Worm (Caenorhabditis elegans) whole organism, L2 larva: ENCODE results near the gene lin-37.

Source experiments
- C34F6.9 ChIP-seq: fragments of 150-350 bp; optimal IDR thresholded peaks from 2 replicates; lab custom pipeline; 2014; ENCODE audit warnings: missing biosample characterization, missing genetic modification characterization
- R02D3.7 ChIP-seq: fragments of 150-350 bp; optimal IDR thresholded peaks from 2 replicates; lab custom pipeline; 2014; ENCODE audit warnings: missing biosample characterization, missing genetic modification characterization
- Y55F3AM.14 ChIP-seq: fragments of 200-800 bp; sonication (Bioruptor generic); optimal IDR thresholded peaks from 2 replicates; lab custom pipeline; 2018; ENCODE audit warnings: mild to moderate bottlenecking, missing genetic modification characterization, missing compliant biosample characterization
- alr-1 ChIP-seq: fragments of 150-350 bp; optimal IDR thresholded peaks from 2 replicates; lab custom pipeline; 2014; ENCODE audit warnings: missing biosample characterization, missing genetic modification characterization
- ama-1 ChIP-seq: fragments of 150-350 bp; optimal IDR thresholded peaks from 2 replicates; lab custom pipeline; 2018; ENCODE audit warnings: inconsistent platforms
- blmp-1 ChIP-seq: sonication (generic microtip); optimal IDR thresholded peaks from 2 replicates; lab custom pipeline; 2017; ENCODE audit warnings: missing genetic modification characterization, mild to moderate bottlenecking, missing compliant biosample characterization, antibody characterized with exemption, moderate library complexity; ENCODE audit not compliant: insufficient read depth
- ceh-16 ChIP-seq: fragments of 150-350 bp; optimal IDR thresholded peaks from 2 replicates; lab custom pipeline; 2014; ENCODE audit warnings: missing biosample characterization, missing genetic modification characterization
- ceh-82 ChIP-seq: fragments of 150-350 bp; optimal IDR thresholded peaks from 2 replicates; lab custom pipeline; 2014; ENCODE audit warnings: missing biosample characterization, missing genetic modification characterization
- crh-2 ChIP-seq: sonication (generic microtip); optimal IDR thresholded peaks from 2 replicates; lab custom pipeline; 2017; ENCODE audit warnings: missing biosample characterization, missing genetic modification characterization
- dmd-4 ChIP-seq: sonication (generic microtip); optimal IDR thresholded peaks from 2 replicates; lab custom pipeline; 2017; ENCODE audit warnings: missing biosample characterization, missing genetic modification characterization
- egl-27 ChIP-seq: sonication (generic microtip); optimal IDR thresholded peaks from 3 replicates; lab custom pipeline; 2017; ENCODE audit warnings: missing biosample characterization, missing genetic modification reagents, missing genetic modification characterization
- elt-1 ChIP-seq: fragments of 150-350 bp; optimal IDR thresholded peaks from 2 replicates; lab custom pipeline; 2014; ENCODE audit warnings: missing biosample characterization, missing genetic modification characterization
- elt-3 ChIP-seq: sonication (generic microtip); optimal IDR thresholded peaks from 2 replicates; lab custom pipeline; 2017; ENCODE audit warnings: missing biosample characterization, missing genetic modification characterization
- gmeb-1 ChIP-seq: fragments of 150-350 bp; optimal IDR thresholded peaks from 2 replicates; lab custom pipeline; 2014; ENCODE audit warnings: missing biosample characterization, missing genetic modification characterization
- lin-11 ChIP-seq: fragments of 150-350 bp; sonication (generic microtip); optimal IDR thresholded peaks from 2 replicates; lab custom pipeline; 2014; ENCODE audit warnings: missing biosample characterization, missing genetic modification characterization, inconsistent platforms, mixed read lengths
- lin-13 ChIP-seq: fragments of 150-350 bp; optimal IDR thresholded peaks from 2 replicates; lab custom pipeline; 2014; ENCODE audit warnings: missing biosample characterization, missing genetic modification reagents, missing genetic modification characterization
- lsy-2 ChIP-seq, 2 experiments: fragments of 150-350 bp in 1 of 2; sonication (generic microtip) in 1 of 2; optimal IDR thresholded peaks; 2 replicates each; lab custom pipeline; 2014 to 2017; ENCODE audit warnings: missing biosample characterization in 2 of 2, missing genetic modification characterization in 2 of 2
- mab-5 ChIP-seq: fragments of 150-350 bp; optimal IDR thresholded peaks from 2 replicates; lab custom pipeline; 2014; ENCODE audit warnings: missing biosample characterization, missing genetic modification characterization
- mbf-1 ChIP-seq: sonication (generic microtip); optimal IDR thresholded peaks from 2 replicates; lab custom pipeline; 2017; ENCODE audit warnings: missing biosample characterization, missing genetic modification characterization
- nhr-10 ChIP-seq: sonication (generic microtip); optimal IDR thresholded peaks from 2 replicates; lab custom pipeline; 2017; ENCODE audit warnings: missing biosample characterization, missing genetic modification characterization
- nhr-12 ChIP-seq: fragments of 150-350 bp; optimal IDR thresholded peaks from 2 replicates; lab custom pipeline; 2014; ENCODE audit warnings: missing biosample characterization, missing genetic modification characterization
- nhr-129 ChIP-seq: fragments of 150-350 bp; optimal IDR thresholded peaks from 2 replicates; lab custom pipeline; 2014; ENCODE audit warnings: missing biosample characterization, missing genetic modification characterization
- nhr-21 ChIP-seq: fragments of 150-350 bp; optimal IDR thresholded peaks from 2 replicates; lab custom pipeline; 2014; ENCODE audit warnings: missing biosample characterization, missing genetic modification characterization
- nhr-237 ChIP-seq: fragments of 150-350 bp; optimal IDR thresholded peaks from 2 replicates; lab custom pipeline; 2014; ENCODE audit warnings: missing biosample characterization, missing genetic modification characterization
- nhr-25 ChIP-seq: fragments of 150-350 bp; sonication (generic microtip); optimal IDR thresholded peaks from 3 replicates; lab custom pipeline; 2014; ENCODE audit warnings: missing biosample characterization, missing genetic modification characterization
- nhr-6 ChIP-seq: fragments of 150-350 bp; optimal IDR thresholded peaks from 2 replicates; lab custom pipeline; 2014; ENCODE audit warnings: missing biosample characterization, missing genetic modification characterization
- peb-1 ChIP-seq: fragments of 150-350 bp; optimal IDR thresholded peaks from 2 replicates; lab custom pipeline; 2014; ENCODE audit warnings: missing biosample characterization, missing genetic modification characterization
- skn-1 ChIP-seq: sonication (generic microtip); optimal IDR thresholded peaks from 2 replicates; lab custom pipeline; 2017; ENCODE audit warnings: missing biosample characterization, missing genetic modification characterization
- sma-9 ChIP-seq, 2 experiments: fragments of 150-350 bp in 1 of 2; sonication (generic microtip) in 1 of 2; optimal IDR thresholded peaks; 2 replicates each; lab custom pipeline; 2014 to 2016; ENCODE audit warnings: missing genetic modification characterization in 2 of 2, mild to moderate bottlenecking in 1 of 2, missing biosample characterization in 1 of 2, missing compliant biosample characterization in 1 of 2, missing genetic modification reagents in 1 of 2, moderate library complexity in 1 of 2
- unc-39 ChIP-seq: fragments of 150-350 bp; optimal IDR thresholded peaks from 2 replicates; lab custom pipeline; 2014; ENCODE audit warnings: missing biosample characterization, missing genetic modification characterization
- unc-55 ChIP-seq: fragments of 150-350 bp; sonication (generic microtip); optimal IDR thresholded peaks from 3 replicates; lab custom pipeline; 2014; ENCODE audit warnings: missing biosample characterization, missing genetic modification reagents, missing genetic modification characterization
- unc-62 ChIP-seq: fragments of 150-350 bp; optimal IDR thresholded peaks from 2 replicates; lab custom pipeline; 2014; ENCODE audit warnings: missing biosample characterization, missing genetic modification reagents, missing genetic modification characterization
- ztf-1 ChIP-seq: fragments of 200-800 bp; sonication (Bioruptor generic); conservative IDR thresholded peaks from 2 replicates; pipeline ENCODE4 v1.3.6; 2022; ENCODE audit warnings: missing genetic modification characterization, missing compliant biosample characterization
- ztf-11 ChIP-seq: sonication (generic microtip); optimal IDR thresholded peaks from 2 replicates; lab custom pipeline; 2017; ENCODE audit warnings: missing biosample characterization, missing genetic modification characterization
- ztf-4 ChIP-seq: fragments of 150-350 bp; optimal IDR thresholded peaks from 2 replicates; lab custom pipeline; 2014; ENCODE audit warnings: missing biosample characterization, missing genetic modification characterization

Gene lin-37

ce11 chrIII:7069981-7070380 lies 2.4 kb downstream of the lin-37 start, which contains the start of gene tmem-17:
TSS of gene tmem-17 (plus strand) at chrIII:7070281.
- TF ChIP-seq elt-3 (tag; lab: Kevin White, UChicago) (no peak), nhr-21 (tag; lab: Kevin White, UChicago) (no peak)

ce11 chrIII:7068520-7069113 lies 3.7 kb downstream of the lin-37 start, which contains the start of the genes ubc-18 and R01H2.8:
TSS of gene ubc-18 (minus strand) at chrIII:7068570.
TSS of gene R01H2.8 (plus strand) at chrIII:7069063.
- TF ChIP-seq gmeb-1 (peak; percentile 88), unc-62 (GFP tag; lab: Kevin White, UChicago) (no peak), C34F6.9 (peak; percentile 65), nhr-12 (tag; lab: Kevin White, UChicago) (no peak), nhr-25 (tag; lab: Kevin White, UChicago) (no peak), lsy-2 (tag; optimal IDR thresholded peaks at IDR 0.05; lab: Kevin White, UChicago) (peak in 1 of 2 experiments; percentile 68), blmp-1 (tag; lab: Kevin White, UChicago) (no peak), unc-55 (GFP tag; lab: Kevin White, UChicago) (peak; percentile 56), nhr-6 (tag; lab: Kevin White, UChicago) (no peak), crh-2 (tag; lab: Kevin White, UChicago) (peak; percentile 41), nhr-10 (tag; lab: Kevin White, UChicago) (no peak), nhr-129 (tag; lab: Kevin White, UChicago) (peak; percentile 68), R02D3.7 (no peak), egl-27 (tag; lab: Kevin White, UChicago) (peak; percentile 17), sma-9 (GFP tag; optimal IDR thresholded peaks at IDR 0.05; lab: Kevin White, UChicago) (peak; percentile 6), sma-9 (tag; optimal IDR thresholded peaks at IDR 0.05; lab: Kevin White, UChicago) (no peak)

- TF ChIP-seq Y55F3AM.14 (GFP tag; lab: Kevin White, UChicago) (no peak), nhr-237 (no peak), C34F6.9 (no peak), elt-1 (no peak), unc-39 (tag; lab: Kevin White, UChicago) (no peak), gmeb-1 (no peak), crh-2 (tag; lab: Kevin White, UChicago) (no peak), skn-1 (tag; lab: Kevin White, UChicago) (no peak), mab-5 (tag; lab: Kevin White, UChicago) (no peak), blmp-1 (tag; lab: Kevin White, UChicago) (no peak), ztf-1 (GFP tag; lab: Robert Waterston, UW) (no peak), alr-1 (tag; lab: Kevin White, UChicago) (no peak), egl-27 (tag; lab: Kevin White, UChicago) (no peak), lin-13 (no peak), mbf-1 (no peak), ztf-11 (no peak), lin-11 (tag; lab: Kevin White, UChicago) (no peak), unc-62 (GFP tag; lab: Kevin White, UChicago) (no peak), nhr-25 (tag; lab: Kevin White, UChicago) (no peak)
Measured at ce11 chrIII:7067385-7067896, 4.9 kb downstream of the lin-37 start, which contains the start of gene ger-1. TSS of gene ger-1 (minus strand) at chrIII:7067477.

ce11 chrIII:7064185-7064584 lies 8.2 kb downstream of the lin-37 start, which contains the start of gene R01H2.4:
TSS of gene R01H2.4 (minus strand) at chrIII:7064285.
- TF ChIP-seq mbf-1 (no peak), egl-27 (tag; lab: Kevin White, UChicago) (no peak), peb-1 (tag; lab: Kevin White, UChicago) (no peak), unc-55 (GFP tag; lab: Kevin White, UChicago) (no peak), lin-13 (no peak), skn-1 (tag; lab: Kevin White, UChicago) (no peak), mab-5 (tag; lab: Kevin White, UChicago) (no peak), dmd-4 (tag; lab: Kevin White, UChicago) (no peak), nhr-237 (no peak), lsy-2 (tag; optimal IDR thresholded peaks at IDR 0.05; lab: Kevin White, UChicago) (no peak), R02D3.7 (no peak)

- TF ChIP-seq nhr-129 (tag; lab: Kevin White, UChicago) (no peak), alr-1 (tag; lab: Kevin White, UChicago) (no peak), lin-13 (no peak), egl-27 (tag; lab: Kevin White, UChicago) (no peak), ztf-1 (GFP tag; lab: Robert Waterston, UW) (no peak), lin-11 (tag; lab: Kevin White, UChicago) (no peak), ztf-4 (tag; lab: Kevin White, UChicago) (no peak), nhr-10 (tag; lab: Kevin White, UChicago) (no peak), nhr-25 (tag; lab: Kevin White, UChicago) (no peak), blmp-1 (tag; lab: Kevin White, UChicago) (no peak), dmd-4 (tag; lab: Kevin White, UChicago) (no peak), nhr-21 (tag; lab: Kevin White, UChicago) (no peak), nhr-12 (tag; lab: Kevin White, UChicago) (no peak), ceh-16 (tag; lab: Kevin White, UChicago) (no peak), ama-1 (no peak), ceh-82 (tag; lab: Kevin White, UChicago) (no peak)
Measured at ce11 chrIII:7063061-7063460, 9.3 kb downstream of the lin-37 start.
